Worm (Caenorhabditis elegans): ENCODE measurements around the gene clec-40.

The clec-40 gene

ce11 chrV:16833672-16834071 is 7.2 kb downstream of the clec-40 start:
- TF ChIP-seq ttx-3 (tag; optimal IDR thresholded peaks at IDR 0.05) = no peak
- no peak for TF ChIP-seq sdc-2 (tag; optimal IDR thresholded peaks at IDR 0.05)
- TF ChIP-seq tbx-2 (tag; optimal IDR thresholded peaks at IDR 0.05) = no peak
- TF ChIP-seq ahr-1 (tag; optimal IDR thresholded peaks at IDR 0.05) = no peak
- no peak for TF ChIP-seq F13H6.1 (tag; optimal IDR thresholded peaks at IDR 0.05)
- no peak for TF ChIP-seq ama-1 (optimal IDR thresholded peaks at IDR 0.05)

- TF ChIP-seq dve-1 (tag; optimal IDR thresholded peaks at IDR 0.05) = no peak
- TF ChIP-seq rnt-1 (tag; optimal IDR thresholded peaks at IDR 0.05) = no peak
- TF ChIP-seq sdc-2 (tag; optimal IDR thresholded peaks at IDR 0.05) = no peak
- no peak for TF ChIP-seq ceh-34 (tag; optimal IDR thresholded peaks at IDR 0.05)
- TF ChIP-seq ref-2 (tag; optimal IDR thresholded peaks at IDR 0.05) = no peak
- TF ChIP-seq dmd-4 (tag; optimal IDR thresholded peaks at IDR 0.05; ENCODE audit: borderline replicate concordance) = no peak
- no peak for TF ChIP-seq pros-1 (tag; optimal IDR thresholded peaks at IDR 0.05)
- TF ChIP-seq fkh-10 (GFP tag; optimal IDR thresholded peaks at IDR 0.05) = no peak
- no peak for TF ChIP-seq unc-55 (GFP tag; optimal IDR thresholded peaks at IDR 0.05)
- TF ChIP-seq nhr-232 (tag; optimal IDR thresholded peaks at IDR 0.05) = no peak
- TF ChIP-seq pqm-1 (tag; optimal IDR thresholded peaks at IDR 0.05) = no peak
- TF ChIP-seq fkh-6 (tag; optimal IDR thresholded peaks at IDR 0.05) = no peak
- no peak for TF ChIP-seq odd-2 (tag; optimal IDR thresholded peaks at IDR 0.05)
- no peak for TF ChIP-seq pax-1 (tag; optimal IDR thresholded peaks at IDR 0.05)
- no peak for TF ChIP-seq C38D4.7 (GFP tag; optimal IDR thresholded peaks at IDR 0.05)
- no peak for TF ChIP-seq hlh-13 (GFP tag; optimal IDR thresholded peaks at IDR 0.05)
- TF ChIP-seq ceh-45 (GFP tag; IDR thresholded peaks at IDR 0.05) = no peak
- no peak for TF ChIP-seq pat-9 (tag; optimal IDR thresholded peaks at IDR 0.05)
- TF ChIP-seq K09A11.1 (tag; optimal IDR thresholded peaks at IDR 0.05; ENCODE audit: insufficient read depth) = no peak
These were observed 8.0 kb downstream of the clec-40 start, which contains the start of gene phy-3 for ce11 chrV:16832865-16833264. Gene phy-3 (plus strand): TSS chrV:16833165.

- no peak for TF ChIP-seq che-1 (tag; optimal IDR thresholded peaks at IDR 0.05)
- no peak for TF ChIP-seq fax-1 (tag; optimal IDR thresholded peaks at IDR 0.05)
- no peak for TF ChIP-seq syd-9 (tag; optimal IDR thresholded peaks at IDR 0.05)
- TF ChIP-seq C38D4.7 (GFP tag; optimal IDR thresholded peaks at IDR 0.05) = no peak
- no peak for TF ChIP-seq pqm-1 (tag; optimal IDR thresholded peaks at IDR 0.05)
- no peak for TF ChIP-seq K02D7.2 (tag; optimal IDR thresholded peaks at IDR 0.05)
- no peak for TF ChIP-seq ahr-1 (tag; optimal IDR thresholded peaks at IDR 0.05)
- no peak for TF ChIP-seq hlh-8 (tag; optimal IDR thresholded peaks at IDR 0.05)
- TF ChIP-seq dve-1 (tag; optimal IDR thresholded peaks at IDR 0.05) = no peak
- TF ChIP-seq gmeb-2 (tag; optimal IDR thresholded peaks at IDR 0.05) = no peak
- no peak for TF ChIP-seq ttx-3 (tag; optimal IDR thresholded peaks at IDR 0.05)
- no peak for TF ChIP-seq nhr-11 (tag; optimal IDR thresholded peaks at IDR 0.05)
- no peak for TF ChIP-seq tbx-7 (tag; optimal IDR thresholded peaks at IDR 0.05)
- no peak for TF ChIP-seq lin-11 (tag; optimal IDR thresholded peaks at IDR 0.05)
- TF ChIP-seq pros-1 (tag; optimal IDR thresholded peaks at IDR 0.05) = no peak
- TF ChIP-seq zip-5 (tag; optimal IDR thresholded peaks at IDR 0.05) = no peak
- TF ChIP-seq hlh-15 (tag; optimal IDR thresholded peaks at IDR 0.05) = no peak
- no peak for TF ChIP-seq pha-2 (tag; optimal IDR thresholded peaks at IDR 0.05)
- TF ChIP-seq ets-4 (tag; optimal IDR thresholded peaks at IDR 0.05) = no peak
These were observed 8.9 kb downstream of the clec-40 start, which contains the start of gene srh-215 for ce11 chrV:16831921-16832320. Gene srh-215 (minus strand): TSS chrV:16832021.

ce11 chrV:16831310-16831709 is 9.6 kb downstream of the clec-40 start:
- TF ChIP-seq ceh-19 (GFP tag; optimal IDR thresholded peaks at IDR 0.05) (no peak), npax-4 (tag; optimal IDR thresholded peaks at IDR 0.05) (no peak), pqm-1 (tag; optimal IDR thresholded peaks at IDR 0.05) (no peak), ztf-16 (tag; optimal IDR thresholded peaks at IDR 0.05) (no peak), lin-11 (tag; optimal IDR thresholded peaks at IDR 0.05) (no peak), syd-9 (tag; optimal IDR thresholded peaks at IDR 0.05) (no peak), ceh-9 (tag; optimal IDR thresholded peaks at IDR 0.05) (no peak), fkh-10 (GFP tag; optimal IDR thresholded peaks at IDR 0.05) (no peak), rnt-1 (tag; optimal IDR thresholded peaks at IDR 0.05) (no peak), ceh-34 (tag; optimal IDR thresholded peaks at IDR 0.05) (no peak), ceh-18 (tag; optimal IDR thresholded peaks at IDR 0.05) (no peak), Y22D7AL.16 (tag; optimal IDR thresholded peaks at IDR 0.05) (no peak), dve-1 (tag; optimal IDR thresholded peaks at IDR 0.05) (no peak), ceh-2 (tag; optimal IDR thresholded peaks at IDR 0.05) (no peak), unc-55 (GFP tag; optimal IDR thresholded peaks at IDR 0.05) (no peak), fax-1 (tag; optimal IDR thresholded peaks at IDR 0.05) (no peak), K02D7.2 (tag; optimal IDR thresholded peaks at IDR 0.05) (no peak), sox-2 (GFP tag; IDR thresholded peaks at IDR 0.05) (no peak), F13H6.1 (tag; optimal IDR thresholded peaks at IDR 0.05) (no peak), hlh-13 (GFP tag; optimal IDR thresholded peaks at IDR 0.05) (no peak)
